Fruit fly (Drosophila melanogaster): ENCODE data around the gene CG42717.

CG42717 gene

dm6 chr3L:16054095-16054494, 21.1 kb upstream of the CG42717 start (continued):
- TF ChIP-seq CG3407 (GFP tag; optimal IDR thresholded peaks at IDR 0.05) (peak; percentile 14), CG10267 (tag; optimal IDR thresholded peaks at IDR 0.05) (peak; percentile 38), phol (tag; optimal IDR thresholded peaks at IDR 0.05) (peak; percentile 68), az2 (GFP tag; optimal IDR thresholded peaks at IDR 0.05) (peak; percentile 56), ewg (GFP tag; optimal IDR thresholded peaks at IDR 0.05) (peak; percentile 46), Meics (GFP tag; optimal IDR thresholded peaks at IDR 0.05) (peak; percentile 32), lmd (GFP tag; IDR thresholded peaks at IDR 0.05) (peak; percentile 63), CG15514 (GFP tag; optimal IDR thresholded peaks at IDR 0.05) (no peak), Chrac-16 (GFP tag; optimal IDR thresholded peaks at IDR 0.05) (peak; percentile 12), CG5180 (GFP tag; optimal IDR thresholded peaks at IDR 0.05) (peak; percentile 17), crol (GFP tag; IDR thresholded peaks at IDR 0.05) (no peak), Hr78 (GFP tag; optimal IDR thresholded peaks at IDR 0.05) (peak in 1 of 2 experiments; percentile 44), org-1 (GFP tag; optimal IDR thresholded peaks at IDR 0.05) (peak; percentile 45), vvl (GFP tag; IDR thresholded peaks at IDR 0.05) (peak; percentile 22; the same call in 1 of the 2 replicates), slbo (GFP tag; IDR thresholded peaks at IDR 0.05) (no peak), nerfin-1 (tag; optimal IDR thresholded peaks at IDR 0.05) (peak; percentile 14), CG12104 (GFP tag; optimal IDR thresholded peaks at IDR 0.05) (peak; percentile 11), D19B (GFP tag; optimal IDR thresholded peaks at IDR 0.05) (peak; percentile 26), CG12769 (tag; optimal IDR thresholded peaks at IDR 0.05) (no peak), CG1832 (GFP tag; optimal IDR thresholded peaks at IDR 0.05) (no peak), grau (tag; optimal IDR thresholded peaks at IDR 0.05) (peak; percentile 64), sc (optimal IDR thresholded peaks at IDR 0.05) (no peak), sc (GFP tag; optimal IDR thresholded peaks at IDR 0.05) (peak; percentile 13), ap (GFP tag; IDR thresholded peaks at IDR 0.05) (peak; percentile 35; the same call in 1 of the 2 replicates), CG10147 (GFP tag; optimal IDR thresholded peaks at IDR 0.05) (peak; percentile 38), CoRest (tag; optimal IDR thresholded peaks at IDR 0.05) (peak; percentile 64), CG14710 (tag; optimal IDR thresholded peaks at IDR 0.05) (peak; percentile 44), gfzf (GFP tag; optimal IDR thresholded peaks at IDR 0.05) (no peak), fru (optimal IDR thresholded peaks at IDR 0.05) (no peak), caup (GFP tag; optimal IDR thresholded peaks at IDR 0.05; ENCODE audit: severe bottlenecking) (peak; percentile 13), sug (tag; optimal IDR thresholded peaks at IDR 0.05) (peak; percentile 6), NFAT (GFP tag; IDR thresholded peaks at IDR 0.05) (no peak), odd (GFP tag; optimal IDR thresholded peaks at IDR 0.05) (peak; percentile 10), CG13424 (tag; optimal IDR thresholded peaks at IDR 0.05) (peak; percentile 58), trem (tag; optimal IDR thresholded peaks at IDR 0.05) (peak; percentile 34), CG1529 (GFP tag; optimal IDR thresholded peaks at IDR 0.05) (peak; percentile 34), CG2678 (tag; optimal IDR thresholded peaks at IDR 0.05) (peak; percentile 66), CG7271 (tag; optimal IDR thresholded peaks at IDR 0.05) (no peak), Asciz (GFP tag; optimal IDR thresholded peaks at IDR 0.05) (peak; percentile 61), gro (GFP tag; optimal IDR thresholded peaks at IDR 0.05) (no peak), CG31224 (GFP tag; IDR thresholded peaks at IDR 0.05) (0 out of 2 replicates have a peak, but pooled peaks have one; percentile 11), peb (GFP tag; IDR thresholded peaks at IDR 0.05) (no peak), dysf (GFP tag; IDR thresholded peaks at IDR 0.05) (peak; percentile 61), bsh (GFP tag; optimal IDR thresholded peaks at IDR 0.05) (peak in 1 of 2 experiments; percentile 53), CG17802 (tag; optimal IDR thresholded peaks at IDR 0.05) (no peak), CG7963 (GFP tag; IDR thresholded peaks at IDR 0.05; ENCODE audit: partially characterized antibody) (no peak), oc (tag; optimal IDR thresholded peaks at IDR 0.05) (no peak), Adf1 (GFP tag; IDR thresholded peaks at IDR 0.05) (no peak), CG17359 (tag; optimal IDR thresholded peaks at IDR 0.05) (peak; percentile 24), kah (GFP tag; optimal IDR thresholded peaks at IDR 0.05) (peak; percentile 9)

All from whole organism, embryonic.